Worm (Caenorhabditis elegans): ENCODE measurements around the gene mig-17.

DNA sequence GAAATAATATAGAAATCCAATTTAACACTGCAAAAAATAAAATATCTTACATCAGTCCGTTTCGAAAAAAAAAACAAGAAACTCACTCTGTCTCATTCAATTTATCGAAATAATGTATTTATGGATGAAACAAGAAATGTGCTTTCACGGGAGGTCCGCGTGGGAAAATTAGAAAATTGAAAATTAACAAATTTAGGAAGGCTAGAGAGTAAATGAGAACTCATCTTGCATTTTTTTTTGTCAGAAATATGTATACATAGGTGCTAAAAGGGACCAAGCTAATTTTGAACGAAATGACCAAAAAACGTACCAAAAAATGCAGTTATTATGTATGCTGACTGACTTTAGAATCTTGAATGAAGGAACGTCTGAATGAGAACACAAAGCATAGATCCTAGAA is 21.9 kb upstream of the mig-17 start, which contains the start of gene T26H10.2:
- TF ChIP-seq ama-1 (optimal IDR thresholded peaks at IDR 0.05) (no peak), nhr-11 (tag; optimal IDR thresholded peaks at IDR 0.05) (no peak), sea-2 (GFP tag; optimal IDR thresholded peaks at IDR 0.05) (no peak), egl-27 (tag; optimal IDR thresholded peaks at IDR 0.05) (no peak), nhr-77 (tag; optimal IDR thresholded peaks at IDR 0.05) (no peak), lin-39 (tag; optimal IDR thresholded peaks at IDR 0.05) (no peak), nhr-25 (tag; optimal IDR thresholded peaks at IDR 0.05) (no peak), nfya-1 (tag; optimal IDR thresholded peaks at IDR 0.05; ENCODE audit: insufficient read depth) (no peak), elt-2 (tag; optimal IDR thresholded peaks at IDR 0.05) (no peak), mml-1 (tag; optimal IDR thresholded peaks at IDR 0.05) (no peak)
